Worm (Caenorhabditis elegans) whole organism, midembryonic: Measurements from ENCODE around the gene str-151.

Experiments
- flt-1 ChIP-seq: fragments of 200-800 bp; sonication (Bioruptor generic); IDR thresholded peaks from 2 replicates; pipeline ENCODE4 v1.3.6; 2022; ENCODE audit warnings: missing genetic modification characterization, missing compliant biosample characterization
- ztf-23 ChIP-seq: fragments of 200-800 bp; sonication (Bioruptor generic); IDR thresholded peaks from 2 replicates; pipeline ENCODE4 v1.3.6; 2022; ENCODE audit warnings: missing genetic modification reagents, missing genetic modification characterization, missing compliant biosample characterization
- ztf-29 ChIP-seq: fragments of 200-800 bp; sonication (Bioruptor generic); IDR thresholded peaks from 2 replicates; pipeline ENCODE4 v1.3.6; 2022; ENCODE audit warnings: missing genetic modification reagents, missing genetic modification characterization, missing compliant biosample characterization

DNA sequence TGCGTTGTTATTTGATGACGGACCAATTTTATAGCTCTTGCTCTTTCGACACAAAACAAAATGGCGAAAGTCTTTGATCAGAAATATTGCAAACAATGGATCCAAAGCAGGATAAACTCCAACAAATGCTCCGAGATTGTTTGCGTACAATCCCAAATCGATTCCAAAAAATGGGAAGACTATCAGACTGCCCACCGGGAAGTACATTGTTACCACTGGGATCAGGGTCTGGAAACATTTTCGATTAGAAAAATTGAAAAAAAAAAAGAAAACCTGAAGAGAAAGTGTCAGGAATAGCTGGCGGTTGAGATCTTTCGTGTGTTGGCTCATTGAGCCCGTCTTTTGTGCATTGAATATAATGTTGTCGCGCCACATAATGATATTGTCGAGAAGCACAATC, 5.1 kb downstream of the str-151 start:
- no peak for TF ChIP-seq ztf-23 (GFP tag; lab: Robert Waterston, UW)
- no peak for TF ChIP-seq ztf-29 (GFP tag; lab: Robert Waterston, UW)
- no peak for TF ChIP-seq flt-1 (GFP tag; lab: Robert Waterston, UW)
